Worm (Caenorhabditis elegans) whole organism, L4/young adult: ENCODE data around the gene T06D4.2.

Experiments
- W03F9.2 ChIP-seq: fragments of 150-350 bp; optimal IDR thresholded peaks from 2 replicates; lab custom pipeline; 2014; ENCODE audit warnings: missing biosample characterization, missing genetic modification characterization
- dao-5 ChIP-seq: sonication (generic microtip); optimal IDR thresholded peaks from 2 replicates; lab custom pipeline; 2016; ENCODE audit warnings: missing genotype, missing genetic modification characterization, moderate library complexity, missing compliant biosample characterization
- him-1 ChIP-seq: sonication (generic microtip); optimal IDR thresholded peaks from 2 replicates; lab custom pipeline; 2016; ENCODE audit warnings: missing genotype, missing genetic modification reagents, missing genetic modification characterization, missing compliant biosample characterization

T06D4.2 gene

DNA sequence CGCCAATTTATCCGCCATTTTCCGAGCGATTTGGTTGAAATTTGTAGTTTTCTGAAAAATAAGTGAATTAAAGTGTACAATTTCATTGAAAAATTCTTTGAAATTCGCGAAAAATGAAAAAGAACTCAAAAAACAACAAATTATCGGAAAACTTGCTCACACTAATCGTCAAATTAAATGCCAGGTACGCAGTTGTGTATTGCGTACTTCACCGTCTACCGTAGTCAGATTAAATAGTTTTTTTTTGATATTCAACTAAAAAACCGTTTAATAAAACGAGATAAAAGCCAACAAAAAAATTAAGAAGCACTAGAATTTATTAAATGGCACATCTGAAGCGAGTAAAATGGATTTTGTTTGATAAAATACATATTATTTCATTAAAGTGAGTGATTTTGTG is 40.8 kb downstream of the T06D4.2 start, which contains the start of gene bath-28:
Gene bath-28 (minus strand): TSS at position 51 of the 400 bp plus-strand sequence.
- TF ChIP-seq dao-5 (tag; lab: Kevin White, UChicago) (no peak), him-1 (no peak), W03F9.2 (tag; lab: Kevin White, UChicago) (no peak)

DNA sequence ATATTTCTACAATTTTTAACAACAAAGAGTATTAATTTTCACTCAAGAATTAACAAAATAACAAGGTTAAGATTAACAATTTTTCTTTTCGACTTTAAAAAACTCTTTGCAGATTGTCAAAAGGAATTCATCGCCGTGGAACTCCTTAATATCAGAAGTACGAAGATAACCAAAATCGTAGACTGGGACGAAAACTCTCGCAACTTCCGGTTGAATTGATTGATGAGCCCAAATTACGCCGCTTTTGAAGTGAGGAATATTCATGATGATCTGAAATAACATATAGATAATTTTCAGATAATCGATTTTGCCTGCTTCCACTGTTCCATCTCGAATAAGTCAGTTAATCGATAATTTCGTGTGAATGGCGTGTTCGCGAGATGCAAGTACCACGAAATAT is 42.0 kb downstream of the T06D4.2 start, which contains the start of gene F14D2.15:
Gene F14D2.15 (minus strand): TSS at position 101 of the 400 bp plus-strand sequence.
- TF ChIP-seq him-1 = no peak
- no peak for TF ChIP-seq dao-5 (tag; lab: Kevin White, UChicago)
- TF ChIP-seq W03F9.2 (tag; lab: Kevin White, UChicago) = no peak

DNA sequence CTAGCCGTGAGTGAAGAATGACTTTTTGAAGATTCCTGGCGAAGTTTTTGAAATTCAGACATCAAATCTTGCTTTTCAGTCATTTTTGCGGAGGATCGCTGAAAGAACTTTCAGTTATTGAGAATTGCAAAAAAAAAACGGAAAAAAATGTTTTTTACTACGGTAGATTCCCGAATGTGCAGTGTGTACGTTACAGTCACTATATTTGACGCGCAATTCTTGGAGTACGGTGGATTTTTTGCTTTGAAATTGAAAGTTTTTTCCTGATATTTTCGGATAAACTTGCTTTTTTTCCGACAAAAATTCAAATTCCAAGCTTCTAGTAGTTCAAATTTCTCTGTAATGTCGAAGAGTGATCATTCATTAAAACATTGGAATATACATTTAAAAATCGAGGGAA is 43.7 kb downstream of the T06D4.2 start, which contains the start of gene F14D2.11:
Gene F14D2.11 (minus strand): TSS at position 101 of the 400 bp plus-strand sequence.
- no peak for TF ChIP-seq W03F9.2 (tag; lab: Kevin White, UChicago)
- no peak for TF ChIP-seq dao-5 (tag; lab: Kevin White, UChicago)
- no peak for TF ChIP-seq him-1

DNA sequence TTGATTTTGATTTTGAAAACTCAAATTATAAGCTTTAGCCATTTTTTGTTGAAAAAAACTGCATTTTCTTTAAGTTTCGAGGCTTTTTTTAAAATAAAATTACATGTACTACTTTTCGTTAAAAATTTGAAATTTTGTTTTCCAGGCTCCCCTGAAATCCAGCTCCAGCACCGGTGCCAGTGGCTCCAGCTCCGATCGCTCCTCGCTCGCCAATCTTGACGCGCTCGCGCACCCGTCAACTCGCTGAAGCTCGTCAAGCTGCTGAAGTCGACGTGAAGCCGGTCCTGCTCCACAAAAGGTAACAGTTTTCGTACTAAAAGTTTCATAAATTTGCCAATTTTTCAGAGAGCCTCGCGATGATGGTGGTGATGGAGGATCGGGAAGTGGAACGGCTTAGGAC is 44.9 kb downstream of the T06D4.2 start:
- TF ChIP-seq W03F9.2 (tag; lab: Kevin White, UChicago) (no peak), dao-5 (tag; lab: Kevin White, UChicago) (no peak), him-1 (no peak)

DNA sequence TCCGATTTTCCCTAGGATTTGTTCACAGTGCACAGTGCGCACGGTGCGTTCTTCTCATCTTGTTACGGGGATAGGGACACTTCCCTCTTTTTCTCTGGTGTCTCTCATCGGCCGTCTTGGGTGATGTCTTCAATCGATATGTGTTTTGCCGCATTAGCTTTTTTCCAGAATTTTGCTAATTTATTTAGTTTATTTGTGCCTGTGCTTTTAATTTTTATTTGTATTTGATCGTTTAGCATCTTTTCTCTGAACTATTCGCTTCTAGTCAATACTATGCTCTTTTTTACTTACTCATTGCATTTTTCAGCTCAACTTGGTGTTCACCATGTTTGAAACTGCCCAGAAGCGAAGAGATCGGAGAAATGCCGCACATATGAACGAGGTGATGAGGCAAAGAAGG is 45.5 kb downstream of the T06D4.2 start, which contains the start of gene F14D2.5:
Gene F14D2.5 (plus strand): TSS at position 301 of the 400 bp plus-strand sequence.
- TF ChIP-seq W03F9.2 (tag; lab: Kevin White, UChicago) (no peak), him-1 (no peak), dao-5 (tag; lab: Kevin White, UChicago) (no peak)

DNA sequence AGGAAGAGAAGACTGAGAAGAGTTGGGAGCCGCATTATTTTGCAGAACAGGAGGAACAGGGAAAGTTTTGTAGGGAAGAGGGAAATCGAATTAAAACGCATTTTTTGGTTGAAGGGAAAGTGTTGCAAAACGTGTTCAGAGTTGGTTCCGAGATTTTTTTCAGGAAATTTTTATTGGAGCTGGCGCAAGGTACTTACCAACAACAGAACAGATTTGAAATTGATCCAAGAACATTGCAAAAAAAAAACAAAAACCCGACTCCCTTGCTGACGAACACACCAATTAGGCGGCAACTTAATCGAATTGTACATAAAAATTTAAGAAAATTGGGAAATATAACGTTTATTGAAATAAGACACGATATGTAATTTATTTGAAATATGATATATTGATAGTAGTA is 47.1 kb downstream of the T06D4.2 start, which contains the start of gene F14D2.7:
Gene F14D2.7 (minus strand): TSS at position 101 of the 400 bp plus-strand sequence.
- no peak for TF ChIP-seq W03F9.2 (tag; lab: Kevin White, UChicago)
- TF ChIP-seq him-1 = no peak
- no peak for TF ChIP-seq dao-5 (tag; lab: Kevin White, UChicago)

DNA sequence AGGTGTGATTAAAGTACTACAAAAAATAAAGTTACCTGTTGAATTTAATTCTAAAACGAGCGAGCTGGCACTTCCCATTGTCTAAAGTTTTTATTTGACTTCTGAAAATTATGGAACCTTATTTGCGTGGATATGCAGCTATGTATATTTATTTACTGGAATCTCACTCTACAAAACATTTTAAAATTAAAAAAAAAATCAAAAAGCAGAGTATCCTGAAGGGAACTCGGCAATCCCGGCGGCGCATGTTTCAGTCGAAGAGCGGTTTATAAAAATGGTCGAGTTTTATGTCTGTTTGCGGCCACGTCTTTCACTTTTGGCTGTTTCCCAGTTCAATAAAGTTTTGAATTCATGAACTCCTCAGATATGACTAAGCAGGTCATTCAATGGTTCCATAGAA is 48.7 kb downstream of the T06D4.2 start, which contains the start of gene F14D2.19:
Gene F14D2.19 (minus strand): TSS at position 101 of the 400 bp plus-strand sequence.
- TF ChIP-seq him-1 (no peak), W03F9.2 (tag; lab: Kevin White, UChicago) (no peak), dao-5 (tag; lab: Kevin White, UChicago) (no peak)
